Worm (Caenorhabditis elegans): ENCODE data around the gene srlf-26.

srlf-26 gene

DNA sequence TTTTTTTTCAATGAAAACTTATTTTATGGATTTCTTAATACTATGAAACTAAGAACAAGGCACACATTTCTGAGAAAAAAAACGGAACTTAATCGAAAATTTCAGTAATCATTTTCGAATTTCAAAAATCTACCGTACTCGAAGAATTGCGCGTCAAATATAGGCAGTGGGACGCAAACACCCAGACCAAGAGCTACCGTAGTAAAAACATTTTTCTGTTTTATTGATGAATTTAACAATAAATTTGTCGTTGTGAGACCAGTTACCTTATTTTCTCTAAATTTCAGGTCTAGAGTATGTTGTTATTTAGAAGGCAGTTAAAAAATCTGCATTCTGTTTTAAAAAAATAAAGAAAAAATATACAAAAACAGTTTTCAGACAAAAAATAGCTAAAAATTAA lies 8.9 kb downstream of the srlf-26 start:
- no peak for TF ChIP-seq elt-1 (tag; optimal IDR thresholded peaks at IDR 0.05; ENCODE audit: borderline replicate concordance, insufficient read depth)
- no peak for TF ChIP-seq unc-62 (GFP tag; optimal IDR thresholded peaks at IDR 0.05)
- TF ChIP-seq lin-13 (tag; optimal IDR thresholded peaks at IDR 0.05) = no peak
- no peak for TF ChIP-seq nhr-2 (tag; optimal IDR thresholded peaks at IDR 0.05)
- no peak for TF ChIP-seq sem-2 (GFP tag; optimal IDR thresholded peaks at IDR 0.05)
- TF ChIP-seq bed-3 (GFP tag; optimal IDR thresholded peaks at IDR 0.05) = no peak
- no peak for TF ChIP-seq drap-1 (GFP tag; optimal IDR thresholded peaks at IDR 0.05)

DNA sequence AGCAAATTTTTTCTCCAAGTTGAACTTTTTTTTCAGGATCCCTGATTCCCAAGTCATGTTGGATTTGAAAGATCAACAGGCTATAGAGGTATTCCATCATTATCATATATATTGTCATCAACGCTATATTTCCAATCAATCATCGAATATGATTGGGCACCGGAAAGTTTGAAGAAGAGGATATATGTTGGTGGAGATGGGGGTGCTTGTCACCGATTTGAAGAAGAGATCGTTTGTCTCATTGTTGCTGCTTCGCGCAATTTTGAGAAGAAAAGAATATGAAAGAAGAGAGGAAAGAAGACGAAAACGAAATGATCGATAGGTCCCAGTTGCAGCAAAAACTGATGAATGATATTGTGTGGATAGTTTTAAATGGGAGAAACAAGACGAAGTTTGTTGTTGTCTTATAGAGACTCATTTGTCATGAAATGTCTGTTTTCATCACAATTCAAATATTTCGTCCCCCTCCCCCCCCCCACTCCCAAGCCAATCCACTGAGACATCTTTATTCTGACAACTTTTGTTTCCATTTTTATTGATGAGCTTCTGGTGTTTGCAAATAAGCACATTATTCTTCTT lies 10.6 kb downstream of the srlf-26 start, which contains the start of gene T23G4.2:
TSS of gene T23G4.2 (minus strand) at position 255 of the 579 bp plus-strand sequence.
- no peak for TF ChIP-seq mep-1 (tag; optimal IDR thresholded peaks at IDR 0.05)
- TF ChIP-seq unc-62 (GFP tag; optimal IDR thresholded peaks at IDR 0.05) = peak; percentile 87

DNA sequence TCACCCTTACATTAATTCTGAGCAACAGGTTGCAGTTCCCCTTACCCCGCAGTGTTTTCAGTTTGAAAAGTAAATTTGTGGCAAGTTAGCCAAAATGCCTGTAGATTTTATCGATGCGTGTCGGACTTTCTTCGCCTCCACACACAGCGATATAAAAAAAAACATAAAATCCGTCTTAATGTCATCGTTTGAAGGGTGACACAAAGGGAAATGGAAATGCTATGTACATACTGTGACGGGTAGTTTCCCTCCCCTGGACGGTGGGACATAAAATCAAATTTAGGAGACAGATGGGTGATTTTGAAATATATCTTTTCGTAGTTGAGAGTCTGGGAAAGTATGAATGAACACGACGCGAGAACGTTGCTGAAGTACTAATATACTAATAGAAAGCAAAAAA lies 13.8 kb downstream of the srlf-26 start:
- no peak for TF ChIP-seq tbx-8 (GFP tag; optimal IDR thresholded peaks at IDR 0.05)
- TF ChIP-seq ces-1 (GFP tag; optimal IDR thresholded peaks at IDR 0.05) = no peak
- TF ChIP-seq elt-3 (tag; optimal IDR thresholded peaks at IDR 0.05) = no peak
- TF ChIP-seq unc-62 (GFP tag; optimal IDR thresholded peaks at IDR 0.05) = no peak
- no peak for TF ChIP-seq sptf-1 (tag; optimal IDR thresholded peaks at IDR 0.05)
- TF ChIP-seq mep-1 (tag; optimal IDR thresholded peaks at IDR 0.05) = no peak
- TF ChIP-seq snpc-4 (tag; optimal IDR thresholded peaks at IDR 0.05) = no peak
- no peak for TF ChIP-seq ceh-83 (GFP tag; optimal IDR thresholded peaks at IDR 0.05)
- no peak for TF ChIP-seq flh-1 (GFP tag; optimal IDR thresholded peaks at IDR 0.05)
- TF ChIP-seq lin-13 (tag; optimal IDR thresholded peaks at IDR 0.05) = no peak

DNA sequence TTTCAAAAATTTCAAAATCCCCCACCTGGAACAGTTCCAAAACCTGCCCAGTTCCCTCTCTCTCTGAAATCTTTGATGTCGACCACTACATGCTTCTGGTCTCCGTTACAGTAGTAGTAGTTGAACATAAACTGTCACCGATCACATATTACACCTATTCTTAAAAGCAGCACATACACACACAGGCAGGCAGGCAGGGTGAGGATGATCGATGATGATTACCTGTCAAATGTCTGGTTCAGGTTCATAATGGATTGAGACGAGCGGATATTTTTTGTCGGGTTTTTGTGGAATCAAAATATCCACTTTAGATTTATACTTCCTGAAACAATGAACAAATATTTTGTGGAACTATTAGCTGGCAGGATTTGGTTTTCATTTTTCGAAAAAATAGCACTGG lies 15.2 kb downstream of the srlf-26 start:
- TF ChIP-seq unc-62 (GFP tag; optimal IDR thresholded peaks at IDR 0.05) (peak; percentile 98), blmp-1 (tag; optimal IDR thresholded peaks at IDR 0.05) (no peak)

DNA sequence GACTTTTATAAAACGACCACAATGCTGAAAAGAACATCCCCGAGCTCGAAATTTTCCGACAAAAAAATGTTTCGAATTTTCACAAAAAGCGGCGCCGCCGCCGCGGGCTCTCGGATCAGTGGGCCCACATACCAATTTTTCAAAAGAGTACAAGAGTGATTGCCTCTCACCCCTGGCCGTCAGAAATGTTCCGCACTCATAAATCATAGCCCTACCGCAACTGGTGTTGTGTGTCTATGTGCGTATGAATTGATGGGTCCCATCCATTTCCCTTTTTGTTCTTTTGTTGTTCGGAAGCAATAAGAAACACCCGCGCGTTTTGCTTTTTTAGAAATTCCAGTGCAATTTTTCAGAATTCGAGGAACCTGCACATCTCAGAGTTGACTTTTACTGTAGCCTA lies 15.9 kb downstream of the srlf-26 start:
- peak; percentile 9 for TF ChIP-seq mab-5 (tag; optimal IDR thresholded peaks at IDR 0.05)
- no peak for TF ChIP-seq cnd-1 (tag; optimal IDR thresholded peaks at IDR 0.05)
- TF ChIP-seq hlh-1 (tag; optimal IDR thresholded peaks at IDR 0.05) = peak; percentile 29
- TF ChIP-seq nhr-28 (tag; optimal IDR thresholded peaks at IDR 0.05) = no peak
- no peak for TF ChIP-seq lin-13 (tag; optimal IDR thresholded peaks at IDR 0.05)
- peak; percentile 89 for TF ChIP-seq unc-62 (GFP tag; optimal IDR thresholded peaks at IDR 0.05)

DNA sequence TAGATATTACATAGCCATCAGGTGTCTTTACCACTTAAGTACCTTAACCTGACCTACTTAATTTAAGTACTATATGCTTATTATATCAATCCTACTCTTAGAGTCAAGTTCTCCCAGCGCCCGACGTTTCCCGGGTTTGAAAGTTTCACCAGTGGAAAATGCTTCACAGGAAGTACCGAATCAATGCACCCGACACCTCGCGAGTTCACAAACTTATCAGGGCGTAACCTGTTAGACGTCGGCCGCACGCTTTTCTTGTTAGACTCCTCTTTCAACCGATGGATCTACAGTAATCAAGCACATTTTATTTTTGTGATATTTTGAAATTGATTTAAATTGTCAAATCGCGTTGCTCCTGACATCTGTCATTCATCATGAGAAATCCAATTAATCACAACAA lies 16.6 kb downstream of the srlf-26 start:
- TF ChIP-seq sptf-1 (tag; optimal IDR thresholded peaks at IDR 0.05) (no peak), tbx-8 (GFP tag; optimal IDR thresholded peaks at IDR 0.05) (no peak), nhr-2 (tag; optimal IDR thresholded peaks at IDR 0.05) (no peak), mls-2 (tag; optimal IDR thresholded peaks at IDR 0.05) (no peak), ztf-11 (tag; optimal IDR thresholded peaks at IDR 0.05) (no peak), sem-2 (GFP tag; optimal IDR thresholded peaks at IDR 0.05) (no peak), nhr-12 (tag; optimal IDR thresholded peaks at IDR 0.05) (no peak), unc-62 (GFP tag; optimal IDR thresholded peaks at IDR 0.05) (no peak), elt-1 (tag; optimal IDR thresholded peaks at IDR 0.05; ENCODE audit: borderline replicate concordance, insufficient read depth) (no peak), nhr-76 (tag; optimal IDR thresholded peaks at IDR 0.05) (no peak), blmp-1 (tag; optimal IDR thresholded peaks at IDR 0.05) (no peak), zip-8 (tag; optimal IDR thresholded peaks at IDR 0.05) (no peak), ceh-83 (GFP tag; optimal IDR thresholded peaks at IDR 0.05) (no peak), pha-4 (tag; optimal IDR thresholded peaks at IDR 0.05) (no peak), ceh-39 (tag; optimal IDR thresholded peaks at IDR 0.05) (no peak)

DNA sequence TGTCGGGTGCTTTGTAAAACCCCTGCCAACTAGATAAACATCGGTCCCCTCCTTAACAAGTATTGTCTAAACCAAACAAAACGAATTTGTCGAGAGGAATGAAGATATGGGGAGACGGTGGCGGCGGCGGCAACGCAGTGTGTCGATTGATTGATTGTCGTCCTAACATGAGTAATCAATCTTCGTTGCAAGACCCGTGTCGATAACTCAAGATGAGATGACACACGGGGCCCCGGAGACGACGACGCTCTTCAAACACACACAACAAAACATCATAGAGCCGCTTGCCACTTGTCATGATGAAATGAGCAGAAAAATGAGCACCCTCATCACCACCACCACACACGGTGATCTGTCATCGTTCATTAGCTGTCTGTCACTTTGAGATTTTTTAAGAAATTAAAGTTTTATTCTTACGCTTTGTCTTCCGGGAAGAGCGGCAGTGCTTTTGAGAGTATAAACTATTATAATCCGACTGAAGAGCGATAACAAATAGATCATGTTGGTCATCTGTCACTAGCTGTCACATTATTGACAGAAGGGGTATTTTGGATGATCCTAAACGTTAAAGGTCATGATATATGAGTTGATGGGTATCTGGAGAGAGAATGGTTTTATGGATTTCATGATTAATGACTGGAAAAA lies 17.1 kb downstream of the srlf-26 start:
- no peak for TF ChIP-seq zip-8 (tag; optimal IDR thresholded peaks at IDR 0.05)
- peak; percentile 99 for TF ChIP-seq unc-62 (GFP tag; optimal IDR thresholded peaks at IDR 0.05)
- TF ChIP-seq lsy-2 (tag; optimal IDR thresholded peaks at IDR 0.05) = no peak
- no peak for TF ChIP-seq mep-1 (tag; optimal IDR thresholded peaks at IDR 0.05)
- no peak for TF ChIP-seq drap-1 (GFP tag; optimal IDR thresholded peaks at IDR 0.05)
- TF ChIP-seq sptf-1 (tag; optimal IDR thresholded peaks at IDR 0.05) = no peak
- TF ChIP-seq nhr-2 (tag; optimal IDR thresholded peaks at IDR 0.05) = peak; percentile 82
- peak; percentile 70 for TF ChIP-seq mab-5 (tag; optimal IDR thresholded peaks at IDR 0.05)
- no peak for TF ChIP-seq lin-13 (tag; optimal IDR thresholded peaks at IDR 0.05)
- TF ChIP-seq elt-3 (tag; optimal IDR thresholded peaks at IDR 0.05) = no peak
- peak; percentile 44 for TF ChIP-seq hlh-1 (tag; optimal IDR thresholded peaks at IDR 0.05)
- no peak for TF ChIP-seq nhr-237 (tag; optimal IDR thresholded peaks at IDR 0.05)
- no peak for TF ChIP-seq unc-39 (tag; optimal IDR thresholded peaks at IDR 0.05)
- TF ChIP-seq elt-1 (tag; optimal IDR thresholded peaks at IDR 0.05; ENCODE audit: borderline replicate concordance, insufficient read depth) = peak; percentile 29
- TF ChIP-seq unc-120 (tag; optimal IDR thresholded peaks at IDR 0.05; ENCODE audit: poor library complexity, severe bottlenecking) = peak; percentile 33
- no peak for TF ChIP-seq tbx-8 (GFP tag; optimal IDR thresholded peaks at IDR 0.05)
- no peak for TF ChIP-seq blmp-1 (tag; optimal IDR thresholded peaks at IDR 0.05)
- TF ChIP-seq pha-4 (tag; optimal IDR thresholded peaks at IDR 0.05) = no peak
- TF ChIP-seq sem-2 (GFP tag; optimal IDR thresholded peaks at IDR 0.05) = no peak
- no peak for TF ChIP-seq cnd-1 (tag; optimal IDR thresholded peaks at IDR 0.05)
- no peak for TF ChIP-seq ham-2 (GFP tag; optimal IDR thresholded peaks at IDR 0.05)
- TF ChIP-seq ceh-39 (tag; optimal IDR thresholded peaks at IDR 0.05) = no peak
- no peak for TF ChIP-seq flh-1 (GFP tag; optimal IDR thresholded peaks at IDR 0.05)
- TF ChIP-seq M03D4.4 (tag; optimal IDR thresholded peaks at IDR 0.05) = no peak
